Worm (Caenorhabditis elegans) whole organism, mixed stage, embryonic: Measurements from ENCODE around the gene F07F6.4.

Experiments used
- M03D4.4 ChIP-seq: sonication (generic microtip); optimal IDR thresholded peaks from 2 replicates; lab custom pipeline; 2017; ENCODE audit warnings: mild to moderate bottlenecking, missing genetic modification characterization, missing compliant biosample characterization
- bed-3 ChIP-seq: fragments of 200-800 bp; sonication (Bioruptor generic); optimal IDR thresholded peaks from 3 replicates; lab custom pipeline; 2018; ENCODE audit warnings: mild to moderate bottlenecking, missing genetic modification characterization, moderate library complexity, missing compliant biosample characterization
- blmp-1 ChIP-seq: fragments of 150-350 bp; optimal IDR thresholded peaks from 2 replicates; lab custom pipeline; 2014; ENCODE audit warnings: missing biosample characterization, missing genetic modification characterization
- ceh-39 ChIP-seq: fragments of 150-350 bp; optimal IDR thresholded peaks from 2 replicates; lab custom pipeline; 2014; ENCODE audit warnings: missing biosample characterization, missing genetic modification characterization
- ceh-43 ChIP-seq: fragments of 200-800 bp; sonication (Bioruptor generic); optimal IDR thresholded peaks from 2 replicates; lab custom pipeline; 2018; ENCODE audit warnings: mild to moderate bottlenecking, missing genetic modification characterization, moderate library complexity, missing compliant biosample characterization
- ceh-83 ChIP-seq: fragments of 200-800 bp; sonication (Bioruptor generic); optimal IDR thresholded peaks from 2 replicates; lab custom pipeline; 2018; ENCODE audit warnings: mild to moderate bottlenecking, missing genetic modification characterization, missing compliant biosample characterization
- ces-1 ChIP-seq: fragments of 150-350 bp; optimal IDR thresholded peaks from 2 replicates; lab custom pipeline; 2014; ENCODE audit warnings: missing biosample characterization, missing genetic modification reagents, missing genetic modification characterization
- cnd-1 ChIP-seq: fragments of 200-800 bp; sonication (Bioruptor generic); optimal IDR thresholded peaks from 2 replicates; lab custom pipeline; 2018; ENCODE audit warnings: mild to moderate bottlenecking, missing genetic modification characterization, missing compliant biosample characterization
- drap-1 ChIP-seq: fragments of 200-800 bp; sonication (Bioruptor generic); optimal IDR thresholded peaks from 3 replicates; lab custom pipeline; 2018; ENCODE audit warnings: mild to moderate bottlenecking, missing genetic modification characterization, missing compliant biosample characterization
- elt-1 ChIP-seq: sonication (generic microtip); optimal IDR thresholded peaks from 2 replicates; lab custom pipeline; 2017; ENCODE audit warnings: missing genetic modification characterization, mild to moderate bottlenecking, missing compliant biosample characterization, antibody characterized with exemption, moderate library complexity, borderline replicate concordance; ENCODE audit not compliant: insufficient read depth
- elt-3 ChIP-seq: fragments of 150-350 bp; optimal IDR thresholded peaks from 2 replicates; lab custom pipeline; 2014; ENCODE audit warnings: missing biosample characterization, missing genetic modification characterization
- flh-1 ChIP-seq: fragments of 200-800 bp; sonication (Bioruptor generic); optimal IDR thresholded peaks from 2 replicates; lab custom pipeline; 2018; ENCODE audit warnings: mild to moderate bottlenecking, missing genetic modification characterization, moderate library complexity, missing compliant biosample characterization
- ham-2 ChIP-seq: fragments of 200-800 bp; sonication (Bioruptor generic); optimal IDR thresholded peaks from 2 replicates; lab custom pipeline; 2018; ENCODE audit warnings: mild to moderate bottlenecking, missing genetic modification characterization, missing compliant biosample characterization
- hlh-1 ChIP-seq: fragments of 150-350 bp; optimal IDR thresholded peaks from 2 replicates; lab custom pipeline; 2014; ENCODE audit warnings: missing biosample characterization, missing genetic modification reagents, missing genetic modification characterization
- lin-13 ChIP-seq: fragments of 150-350 bp; optimal IDR thresholded peaks from 2 replicates; lab custom pipeline; 2014; ENCODE audit warnings: missing biosample characterization, missing genetic modification characterization
- lin-32 ChIP-seq: fragments of 200-800 bp; sonication (Bioruptor generic); optimal IDR thresholded peaks from 2 replicates; lab custom pipeline; 2018; ENCODE audit warnings: mild to moderate bottlenecking, missing genetic modification characterization, missing compliant biosample characterization
- lsy-2 ChIP-seq: fragments of 150-350 bp; optimal IDR thresholded peaks from 2 replicates; lab custom pipeline; 2014; ENCODE audit warnings: missing biosample characterization, missing genetic modification characterization
- mab-5 ChIP-seq: fragments of 150-350 bp; optimal IDR thresholded peaks from 2 replicates; lab custom pipeline; 2014; ENCODE audit warnings: missing biosample characterization, missing genetic modification characterization
- mep-1 ChIP-seq: fragments of 150-350 bp; optimal IDR thresholded peaks from 2 replicates; lab custom pipeline; 2017; ENCODE audit warnings: missing biosample characterization, missing genetic modification reagents, missing genetic modification characterization, inconsistent platforms
- mls-2 ChIP-seq: sonication (generic microtip); optimal IDR thresholded peaks from 2 replicates; lab custom pipeline; 2016; ENCODE audit warnings: mild to moderate bottlenecking, missing genetic modification characterization, moderate library complexity, missing compliant biosample characterization
- nhr-12 ChIP-seq: fragments of 150-350 bp; optimal IDR thresholded peaks from 2 replicates; lab custom pipeline; 2014; ENCODE audit warnings: missing biosample characterization, missing genetic modification characterization
- nhr-2 ChIP-seq: fragments of 150-350 bp; optimal IDR thresholded peaks from 2 replicates; lab custom pipeline; 2014; ENCODE audit warnings: missing biosample characterization, missing genetic modification characterization
- nhr-237 ChIP-seq: fragments of 150-350 bp; optimal IDR thresholded peaks from 2 replicates; lab custom pipeline; 2014; ENCODE audit warnings: missing biosample characterization, missing genetic modification characterization
- nhr-28 ChIP-seq: fragments of 150-350 bp; optimal IDR thresholded peaks from 2 replicates; lab custom pipeline; 2014; ENCODE audit warnings: missing biosample characterization, missing genetic modification characterization
- nhr-76 ChIP-seq: sonication (generic microtip); optimal IDR thresholded peaks from 2 replicates; lab custom pipeline; 2017; ENCODE audit warnings: missing biosample characterization, missing genetic modification characterization
- pha-4 ChIP-seq: fragments of 150-350 bp; optimal IDR thresholded peaks from 2 replicates; lab custom pipeline; 2018; ENCODE audit warnings: missing biosample characterization, missing genetic modification reagents, missing genetic modification characterization
- sem-2 ChIP-seq: fragments of 200-800 bp; sonication (Bioruptor generic); optimal IDR thresholded peaks from 2 replicates; lab custom pipeline; 2018; ENCODE audit warnings: mild to moderate bottlenecking, missing genetic modification characterization, missing compliant biosample characterization
- snpc-4 ChIP-seq: fragments of 150-350 bp; optimal IDR thresholded peaks from 2 replicates; lab custom pipeline; 2014; ENCODE audit warnings: missing biosample characterization, missing genetic modification characterization
- sptf-1 ChIP-seq: sonication (generic microtip); optimal IDR thresholded peaks from 2 replicates; lab custom pipeline; 2017; ENCODE audit warnings: mild to moderate bottlenecking, missing genetic modification characterization, moderate library complexity, missing compliant biosample characterization
- tbx-8 ChIP-seq: fragments of 200-800 bp; sonication (Bioruptor generic); optimal IDR thresholded peaks from 2 replicates; lab custom pipeline; 2018; ENCODE audit warnings: mild to moderate bottlenecking, missing genetic modification characterization, moderate library complexity, missing compliant biosample characterization
- unc-120 ChIP-seq: sonication (generic microtip); optimal IDR thresholded peaks from 2 replicates; lab custom pipeline; 2017; ENCODE audit warnings: missing genetic modification characterization, missing compliant biosample characterization; ENCODE audit not compliant: poor library complexity, severe bottlenecking
- unc-39 ChIP-seq: fragments of 150-350 bp; optimal IDR thresholded peaks from 2 replicates; lab custom pipeline; 2014; ENCODE audit warnings: missing biosample characterization, missing genetic modification characterization
- unc-62 ChIP-seq: fragments of 150-350 bp; optimal IDR thresholded peaks from 2 replicates; lab custom pipeline; 2014; ENCODE audit warnings: missing biosample characterization, missing genetic modification reagents, missing genetic modification characterization
- zip-8 ChIP-seq: fragments of 150-350 bp; optimal IDR thresholded peaks from 2 replicates; lab custom pipeline; 2014; ENCODE audit warnings: missing biosample characterization, missing genetic modification characterization
- ztf-11 ChIP-seq: fragments of 150-350 bp; optimal IDR thresholded peaks from 2 replicates; lab custom pipeline; 2014; ENCODE audit warnings: missing biosample characterization, missing genetic modification characterization

The F07F6.4 gene

ce11 chrII:5414040-5414439 lies 15.3 kb downstream of the F07F6.4 start, which contains the start of the genes EEED8.14 and EEED8.3:
EEED8.14 (minus strand) TSS chrII:5414052.
EEED8.3 (plus strand) TSS chrII:5414276.
- no peak for TF ChIP-seq lsy-2 (tag; lab: Kevin White, UChicago)
- TF ChIP-seq ztf-11: no peak
- TF ChIP-seq nhr-2 (tag; lab: Kevin White, UChicago): no peak
- no peak for TF ChIP-seq elt-3 (tag; lab: Kevin White, UChicago)

ce11 chrII:5412467-5412866 lies 16.9 kb downstream of the F07F6.4 start, which contains the start of the genes EEED8.13 and EEED8.18:
EEED8.13 (minus strand) TSS chrII:5412567.
EEED8.18 (minus strand) TSS chrII:5412610.
- TF ChIP-seq ceh-83 (GFP tag; lab: Kevin White, UChicago) (no peak), unc-62 (GFP tag; lab: Kevin White, UChicago) (no peak), drap-1 (GFP tag; lab: Kevin White, UChicago) (no peak), pha-4 (tag; lab: Kevin White, UChicago) (no peak), flh-1 (GFP tag; lab: Kevin White, UChicago) (no peak), zip-8 (peak; percentile 32), snpc-4 (tag; lab: Kevin White, UChicago) (no peak), nhr-2 (tag; lab: Kevin White, UChicago) (no peak)

DNA sequence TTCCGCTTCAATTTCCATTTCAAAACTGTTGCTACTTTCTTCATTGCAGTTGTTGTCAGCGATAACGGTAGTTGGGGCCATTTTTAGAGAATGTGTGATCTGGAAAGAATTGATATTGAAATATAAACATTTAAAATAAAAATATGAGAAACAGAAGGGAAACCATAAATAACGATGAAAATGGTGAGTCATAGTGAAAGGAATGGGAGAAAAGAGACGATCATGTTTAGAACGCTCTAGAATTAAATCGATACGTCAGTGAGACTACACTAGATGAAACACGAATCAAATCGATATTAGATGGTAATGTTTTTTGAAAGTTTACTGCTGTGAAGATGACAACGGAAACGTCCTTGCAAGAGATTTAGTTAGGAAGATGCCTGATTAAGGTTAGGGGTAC lies 20.4 kb downstream of the F07F6.4 start, which contains the start of the genes EEED8.12 and EEED8.4:
Gene EEED8.12 (minus strand): TSS at position 101 of the 400 bp plus-strand sequence.
Gene EEED8.4 (plus strand): TSS at position 396 of the 400 bp plus-strand sequence.
- no peak for TF ChIP-seq sem-2
- no peak for TF ChIP-seq nhr-237 (tag; lab: Kevin White, UChicago)
- TF ChIP-seq blmp-1: no peak
- TF ChIP-seq elt-3 (tag; lab: Kevin White, UChicago): no peak
- no peak for TF ChIP-seq lin-13
- TF ChIP-seq nhr-28 (tag; lab: Kevin White, UChicago): no peak

- no peak for TF ChIP-seq bed-3
- no peak for TF ChIP-seq lin-13
- no peak for TF ChIP-seq nhr-76 (tag; lab: Kevin White, UChicago)
- no peak for TF ChIP-seq mls-2 (tag; lab: Kevin White, UChicago)
- no peak for TF ChIP-seq lsy-2 (tag; lab: Kevin White, UChicago)
- TF ChIP-seq, all 35 proteins: peak for 0
Measured at ce11 chrII:5407548-5407947, 21.8 kb downstream of the F07F6.4 start, which contains the start of gene clec-141. clec-141 (minus strand) TSS chrII:5407648.

DNA sequence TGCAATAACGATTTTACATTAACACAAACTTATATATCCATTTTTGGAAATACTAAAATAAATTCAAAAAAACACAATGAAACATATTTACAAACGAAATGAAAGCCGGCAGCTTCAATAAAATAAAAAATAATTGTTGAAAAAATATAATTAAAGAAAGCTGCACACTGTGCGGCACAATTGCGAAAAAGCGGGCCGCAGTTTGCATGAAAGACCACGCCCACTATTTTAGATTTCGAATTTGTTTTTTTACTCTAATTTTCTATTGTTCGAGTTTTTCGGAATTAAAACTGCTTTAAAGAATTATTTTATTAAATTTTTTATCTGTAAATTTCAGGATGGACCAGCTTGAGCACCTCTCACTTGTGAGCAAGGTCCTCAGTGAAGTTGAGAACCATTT lies 30.2 kb downstream of the F07F6.4 start, which contains the start of gene mog-5:
Gene mog-5 (plus strand): TSS at position 338 of the 400 bp plus-strand sequence.
- TF ChIP-seq snpc-4 (tag; lab: Kevin White, UChicago): no peak
- TF ChIP-seq ceh-43: peak; percentile 86
- TF ChIP-seq unc-39: no peak
- TF ChIP-seq M03D4.4 (tag; lab: Kevin White, UChicago): peak; percentile 74
- TF ChIP-seq pha-4 (tag; lab: Kevin White, UChicago): no peak
- TF ChIP-seq sptf-1 (tag; lab: Kevin White, UChicago): no peak
- TF ChIP-seq ham-2: peak; percentile 58
- no peak for TF ChIP-seq cnd-1
- TF ChIP-seq elt-3 (tag; lab: Kevin White, UChicago): no peak
- TF ChIP-seq drap-1 (GFP tag; lab: Kevin White, UChicago): peak; percentile 40
- TF ChIP-seq lin-32 (GFP tag; lab: Kevin White, UChicago): no peak
- TF ChIP-seq nhr-2 (tag; lab: Kevin White, UChicago): no peak
- TF ChIP-seq nhr-76 (tag; lab: Kevin White, UChicago): no peak
- TF ChIP-seq unc-62 (GFP tag; lab: Kevin White, UChicago): no peak
- TF ChIP-seq zip-8: no peak
- no peak for TF ChIP-seq nhr-12
- peak; percentile 16 for TF ChIP-seq sem-2
- no peak for TF ChIP-seq ceh-39 (tag; lab: Kevin White, UChicago)
- TF ChIP-seq nhr-237 (tag; lab: Kevin White, UChicago): peak; percentile 8
- no peak for TF ChIP-seq mls-2 (tag; lab: Kevin White, UChicago)
- no peak for TF ChIP-seq nhr-28 (tag; lab: Kevin White, UChicago)
- TF ChIP-seq tbx-8 (GFP tag; lab: Kevin White, UChicago): no peak
- no peak for TF ChIP-seq elt-1 (tag; lab: Kevin White, UChicago)
- peak; percentile 74 for TF ChIP-seq ces-1 (GFP tag; lab: Kevin White, UChicago)
- TF ChIP-seq bed-3: peak; percentile 40
- TF ChIP-seq flh-1 (GFP tag; lab: Kevin White, UChicago): no peak
- TF ChIP-seq lin-13: no peak
- no peak for TF ChIP-seq ztf-11
- TF ChIP-seq lsy-2 (tag; lab: Kevin White, UChicago): peak; percentile 15
- TF ChIP-seq ceh-83 (GFP tag; lab: Kevin White, UChicago): no peak
- TF ChIP-seq blmp-1: peak; percentile 18
- TF ChIP-seq mep-1 (tag; lab: Kevin White, UChicago): peak; percentile 33
- TF ChIP-seq hlh-1 (tag; lab: Kevin White, UChicago): peak; percentile 52
- no peak for TF ChIP-seq unc-120 (tag; lab: Kevin White, UChicago)
- no peak for TF ChIP-seq mab-5 (tag; lab: Kevin White, UChicago)
